Fruit fly (Drosophila melanogaster) Kc167 (cell line): ENCODE data around the gene CG42833.

ENCODE experiments used
- Myc ChIP-seq: fragments of >200 bp; optimal IDR thresholded peaks from 2 replicates; lab custom pipeline; 2017; ENCODE audit warnings: missing external identifiers
- Sin3A ChIP-seq: fragments of >200 bp; optimal IDR thresholded peaks from 2 replicates; lab custom pipeline; 2018; ENCODE audit warnings: missing external identifiers
- h ChIP-seq: fragments of >200 bp; optimal IDR thresholded peaks from 3 replicates; lab custom pipeline; 2018; ENCODE audit warnings: missing external identifiers
- psq ChIP-seq: fragments of >200 bp; optimal IDR thresholded peaks from 2 replicates; lab custom pipeline; 2017; ENCODE audit warnings: missing external identifiers
- ttk ChIP-seq: sonication (Bioruptor generic); optimal IDR thresholded peaks from 2 replicates; lab custom pipeline; 2017; ENCODE audit warnings: missing external identifiers

dm6 chr3L:20194731-20195130 lies 5.2 kb upstream of the CG42833 start:
- TF ChIP-seq psq (lab: Kevin White, UChicago) (no peak), ttk (lab: Kevin White, UChicago) (no peak), h (no peak), Myc (lab: Kevin White, UChicago) (no peak), Sin3A (lab: Kevin White, UChicago) (no peak)
